Worm (Caenorhabditis elegans) whole organism, L1 larva: Measurements from ENCODE around the gene snai-1.

ENCODE experiments used
- ama-1 ChIP-seq: fragments of 150-350 bp; optimal IDR thresholded peaks from 2 replicates; lab custom pipeline; 2014
- ceh-82 ChIP-seq, 3 experiments: fragments of 150-350 bp in 1 of 3; sonication (generic microtip) in 2 of 3; optimal IDR thresholded peaks; 2 replicates each; lab custom pipeline; 2014 to 2017; ENCODE audit warnings: missing biosample characterization in 3 of 3, missing genetic modification characterization in 3 of 3
- elt-3 ChIP-seq, 6 experiments: fragments of 150-350 bp in 1 of 6; sonication (generic microtip); optimal IDR thresholded peaks; 2 replicates each; lab custom pipeline; 2017 to 2018; ENCODE audit warnings: missing biosample characterization in 6 of 6, missing genetic modification characterization in 6 of 6, inconsistent platforms in 1 of 6
- hpl-2 ChIP-seq: fragments of 150-350 bp; optimal IDR thresholded peaks from 2 replicates; lab custom pipeline; 2014; ENCODE audit warnings: missing biosample characterization, missing genetic modification reagents, missing genetic modification characterization
- lin-15B ChIP-seq: fragments of 150-350 bp; sonication (generic microtip); optimal IDR thresholded peaks from 3 replicates; lab custom pipeline; 2014; ENCODE audit warnings: missing biosample characterization, missing genetic modification characterization
- lin-39 ChIP-seq: fragments of 150-350 bp; optimal IDR thresholded peaks from 2 replicates; lab custom pipeline; 2014; ENCODE audit warnings: missing biosample characterization, missing genetic modification reagents, missing genetic modification characterization
- lir-3 ChIP-seq: sonication (generic microtip); optimal IDR thresholded peaks from 2 replicates; lab custom pipeline; 2016; ENCODE audit warnings: mild to moderate bottlenecking, missing genetic modification characterization, moderate library complexity, missing compliant biosample characterization; ENCODE audit not compliant: poor library complexity
- lsy-2 ChIP-seq, 2 experiments: fragments of 150-350 bp; optimal IDR thresholded peaks; 2 replicates each; lab custom pipeline; 2014; ENCODE audit warnings: missing biosample characterization in 2 of 2, missing genetic modification characterization in 2 of 2
- nhr-28 ChIP-seq: fragments of 150-350 bp; optimal IDR thresholded peaks from 2 replicates; lab custom pipeline; 2014; ENCODE audit warnings: missing biosample characterization, missing genetic modification characterization
- pax-3 ChIP-seq: fragments of 200-800 bp; sonication (Bioruptor generic); optimal IDR thresholded peaks from 2 replicates; lab custom pipeline; 2018; ENCODE audit warnings: mild to moderate bottlenecking, missing genetic modification characterization, moderate library complexity, missing compliant biosample characterization
- snpc-4 ChIP-seq: fragments of 150-350 bp; optimal IDR thresholded peaks from 2 replicates; lab custom pipeline; 2014; ENCODE audit warnings: missing biosample characterization, missing genetic modification characterization
- snu-23 ChIP-seq: sonication (generic microtip); optimal IDR thresholded peaks from 2 replicates; lab custom pipeline; 2016; ENCODE audit warnings: missing genetic modification characterization, missing compliant biosample characterization
- sup-37 ChIP-seq: fragments of 200-800 bp; sonication (Bioruptor generic); optimal IDR thresholded peaks from 2 replicates; lab custom pipeline; 2018; ENCODE audit warnings: mild to moderate bottlenecking, missing genetic modification characterization, missing compliant biosample characterization
- unc-62 ChIP-seq: fragments of 150-350 bp; optimal IDR thresholded peaks from 2 replicates; lab custom pipeline; 2014; ENCODE audit warnings: missing biosample characterization, missing genetic modification reagents, missing genetic modification characterization

ce11 chrIV:309526-309925 is 4.0 kb downstream of the snai-1 start:
- TF ChIP-seq snpc-4 (tag; lab: Kevin White, UChicago) (no peak), unc-62 (GFP tag; lab: Kevin White, UChicago) (no peak), elt-3 (tag; optimal IDR thresholded peaks at IDR 0.05; lab: Kevin White, UChicago) (peak in 2 of 6 experiments; percentile 84 to 91), lin-15B (tag; lab: Kevin White, UChicago) (no peak), hpl-2 (GFP tag; lab: Kevin White, UChicago) (no peak), ama-1 (lab: Kevin White, UChicago) (no peak), nhr-28 (tag; lab: Kevin White, UChicago) (no peak), lsy-2 (tag; optimal IDR thresholded peaks at IDR 0.05; lab: Kevin White, UChicago) (peak in 1 of 2 experiments; percentile 18), lin-39 (no peak), ceh-82 (tag; optimal IDR thresholded peaks at IDR 0.05; lab: Kevin White, UChicago) (no peak), lir-3 (no peak), sup-37 (GFP tag; lab: Kevin White, UChicago) (no peak), pax-3 (tag; lab: Kevin White, UChicago) (no peak), snu-23 (GFP tag; lab: Kevin White, UChicago) (peak; percentile 51)
